Fruit fly (Drosophila melanogaster) ovary, adult (tissue): Measurements from ENCODE around the gene Bgb.

Source experiments
- CG17801 ChIP-seq: fragments of 200-800 bp; optimal IDR thresholded peaks from 2 replicates; lab custom pipeline; 2019; ENCODE audit warnings: missing biosample characterization, mild to moderate bottlenecking, missing genetic modification characterization, moderate library complexity; ENCODE audit not compliant: partially characterized antibody

Bgb gene

DNA sequence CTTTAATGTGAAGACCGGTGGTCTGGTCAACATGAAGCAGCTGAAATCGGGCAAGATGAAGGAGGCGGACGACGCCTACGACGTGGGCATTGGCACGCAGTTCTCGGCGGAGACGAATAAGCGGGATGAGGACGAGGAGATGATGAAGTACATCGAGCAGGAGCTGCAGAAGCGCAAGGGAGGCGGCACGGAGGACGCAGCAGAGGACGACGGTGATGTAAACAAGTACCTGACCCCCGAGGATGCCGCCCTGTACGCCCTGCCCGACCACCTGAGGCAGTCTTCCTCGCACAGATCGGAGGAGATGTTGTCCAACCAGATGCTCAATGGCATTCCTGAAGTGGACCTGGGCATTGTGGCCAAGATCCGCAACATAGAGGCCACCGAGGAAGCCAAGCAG lies 26.0 kb downstream of the Bgb start:
- no peak for TF ChIP-seq CG17801 (GFP tag; lab: Kevin White, UChicago)

DNA sequence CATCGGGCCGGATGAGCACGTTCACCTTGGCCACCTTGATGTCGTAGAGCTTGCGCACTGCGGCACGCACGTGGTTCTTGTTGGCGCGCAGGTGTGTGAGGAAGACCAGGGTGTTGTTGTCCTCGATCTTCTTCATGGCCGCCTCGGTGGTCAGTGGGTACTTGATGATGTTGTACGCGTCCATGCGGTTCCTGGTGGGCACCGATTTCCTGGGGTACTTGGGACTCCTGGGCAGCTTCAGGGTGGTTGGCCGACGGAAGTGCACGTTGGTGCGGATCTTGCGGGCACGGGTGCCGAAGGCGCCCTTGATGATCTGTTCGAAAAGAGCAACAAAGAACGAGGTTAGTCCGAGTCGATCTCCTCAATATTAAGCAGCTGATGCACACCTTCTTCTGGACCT lies 27.9 kb downstream of the Bgb start:
- no peak for TF ChIP-seq CG17801 (GFP tag; lab: Kevin White, UChicago)

DNA sequence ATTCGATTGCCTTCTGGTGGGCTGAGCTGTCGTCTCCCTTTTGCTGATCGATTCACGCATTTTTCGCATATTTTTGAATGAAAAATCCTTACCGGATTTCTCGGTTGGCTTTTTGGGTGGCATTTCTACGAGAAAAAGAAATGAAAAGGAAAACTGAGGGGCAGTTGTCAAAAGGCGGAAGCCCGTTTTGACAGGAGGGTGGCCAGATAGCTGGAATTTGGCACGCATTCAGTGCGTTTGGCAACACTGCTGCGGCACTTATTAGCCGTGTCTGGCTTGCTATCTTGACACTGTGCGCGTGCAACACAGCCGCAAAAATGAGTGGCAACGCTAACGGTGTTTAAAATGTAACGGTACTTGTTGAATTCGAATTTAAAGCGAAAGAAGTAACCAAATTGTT lies 29.0 kb downstream of the Bgb start, which contains the start of gene RpL23A:
RpL23A (minus strand) TSS at position 151 of the 400 bp plus-strand sequence.
- TF ChIP-seq CG17801 (GFP tag; lab: Kevin White, UChicago) = peak; percentile 87

DNA sequence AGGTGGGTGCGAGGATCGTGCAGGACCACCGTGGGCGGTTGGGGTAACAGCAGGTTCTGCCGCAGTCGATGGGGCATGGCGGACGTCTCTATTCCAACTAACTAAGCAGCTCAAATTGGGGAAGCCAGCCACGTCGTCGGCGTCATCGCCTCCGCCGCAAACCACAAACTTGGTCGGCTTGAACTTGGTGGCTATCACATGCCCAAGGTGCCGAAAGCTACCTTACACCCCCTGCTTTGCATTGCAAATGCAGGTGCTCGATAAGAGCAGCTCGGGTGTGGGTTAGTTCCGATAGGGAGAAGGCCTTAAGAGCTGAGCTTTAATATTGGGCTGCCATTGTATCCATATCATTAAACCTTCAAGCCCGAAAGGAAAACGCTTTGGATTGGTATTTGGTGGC lies 30.5 kb downstream of the Bgb start, which contains the start of gene RabX5:
RabX5 (minus strand) TSS at position 101 of the 400 bp plus-strand sequence.
- TF ChIP-seq CG17801 (GFP tag; lab: Kevin White, UChicago) = no peak

DNA sequence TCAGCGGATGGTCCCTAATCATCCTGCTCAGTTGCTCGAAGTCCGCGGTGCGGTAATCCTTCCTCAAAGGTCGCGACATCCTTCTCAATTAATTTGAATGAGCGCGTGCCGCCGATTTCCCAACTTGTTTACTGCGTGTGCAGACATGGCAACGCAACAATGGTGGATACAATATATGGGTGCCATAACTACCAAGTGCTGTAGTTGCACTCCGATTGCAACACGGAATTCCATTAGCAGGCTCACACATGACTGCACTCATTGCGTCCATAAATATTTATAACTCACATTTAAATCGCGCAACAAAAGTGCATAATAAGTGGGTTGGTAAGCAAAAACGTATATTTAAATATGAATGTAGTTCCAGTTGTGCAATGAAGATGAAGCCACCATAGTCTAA lies 33.1 kb downstream of the Bgb start, which contains the start of gene CG13930:
CG13930 (minus strand) TSS at position 101 of the 400 bp plus-strand sequence.
- TF ChIP-seq CG17801 (GFP tag; lab: Kevin White, UChicago) = no peak

DNA sequence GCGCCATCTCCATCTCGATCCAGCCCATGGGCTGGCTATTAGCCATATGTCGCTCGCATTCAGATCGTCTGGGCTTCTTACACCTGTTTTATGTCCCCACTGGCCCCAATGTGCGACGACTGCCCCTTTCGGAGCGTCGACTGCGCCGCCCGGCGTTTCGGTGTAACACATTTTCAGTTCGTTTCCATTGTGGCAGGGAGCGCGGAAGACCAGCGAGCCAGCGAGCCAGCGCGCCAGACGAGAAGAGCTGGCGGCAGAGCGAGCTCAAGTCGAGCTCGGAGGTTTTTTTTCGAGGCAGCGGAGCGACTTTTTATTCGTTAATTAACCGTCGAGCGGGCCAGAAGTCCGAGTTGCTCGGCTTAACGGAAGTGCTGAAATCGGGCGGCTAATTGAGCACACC lies 34.9 kb downstream of the Bgb start, which contains the start of gene CG7991:
CG7991 (plus strand) TSS at position 329 of the 400 bp plus-strand sequence.
- TF ChIP-seq CG17801 (GFP tag; lab: Kevin White, UChicago) = no peak

DNA sequence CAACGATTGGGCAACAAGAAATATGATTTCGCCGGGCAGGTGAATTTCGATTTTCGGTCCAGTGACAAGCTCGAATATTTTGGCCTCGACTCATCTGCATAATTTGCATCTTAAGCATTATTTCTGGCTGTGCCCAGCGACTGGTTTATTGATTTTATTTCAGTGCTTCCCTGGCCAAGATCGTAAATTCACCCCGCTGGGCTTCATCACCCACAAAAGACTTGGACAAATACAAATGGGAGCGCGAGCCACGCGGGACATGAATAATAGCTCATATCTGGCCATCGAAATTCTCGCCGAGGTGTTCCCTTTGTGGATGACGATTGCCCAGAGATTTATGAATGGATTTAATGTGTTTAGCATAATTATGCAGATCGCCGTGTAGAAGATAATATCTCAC lies 35.7 kb downstream of the Bgb start:
- no peak for TF ChIP-seq CG17801 (GFP tag; lab: Kevin White, UChicago)

DNA sequence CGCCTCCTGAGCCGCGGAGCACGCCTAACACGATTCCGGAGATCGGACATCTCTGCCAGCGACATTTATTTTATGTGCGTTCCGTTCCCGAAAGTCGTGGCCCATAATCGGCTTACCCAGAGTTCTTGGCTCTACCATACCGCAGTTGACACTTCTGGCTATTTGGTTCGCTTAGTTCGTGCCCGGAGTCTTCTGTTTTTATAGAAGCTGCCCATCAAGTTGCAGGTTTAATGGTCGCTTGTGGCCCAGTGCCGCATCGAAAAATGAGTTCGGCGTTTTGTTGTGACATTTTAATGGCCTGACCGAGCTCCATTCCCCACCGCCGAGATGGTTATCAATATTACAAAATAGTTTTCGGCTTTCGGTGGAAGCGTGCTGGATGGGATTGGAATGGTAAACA lies 36.7 kb downstream of the Bgb start:
- no peak for TF ChIP-seq CG17801 (GFP tag; lab: Kevin White, UChicago)

DNA sequence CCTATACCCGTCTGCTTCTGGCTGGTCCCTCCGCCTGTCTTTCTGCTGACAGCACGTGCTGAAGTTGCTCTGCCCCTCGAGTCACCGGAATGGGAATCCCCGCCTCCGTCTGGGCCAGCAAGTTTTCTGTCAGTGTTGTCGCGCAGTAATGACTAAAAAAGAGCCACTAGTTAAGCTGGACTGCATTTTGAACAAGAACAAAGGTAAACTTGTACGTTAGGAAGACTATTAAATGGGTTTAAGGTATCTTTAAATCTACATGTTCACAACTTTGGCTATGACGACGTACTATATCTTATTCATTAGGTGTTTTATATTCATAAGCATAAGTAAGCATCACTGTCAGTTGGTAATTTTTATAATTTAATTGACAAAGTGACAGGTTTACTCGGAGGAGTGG lies 39.9 kb downstream of the Bgb start:
- TF ChIP-seq CG17801 (GFP tag; lab: Kevin White, UChicago) = no peak

DNA sequence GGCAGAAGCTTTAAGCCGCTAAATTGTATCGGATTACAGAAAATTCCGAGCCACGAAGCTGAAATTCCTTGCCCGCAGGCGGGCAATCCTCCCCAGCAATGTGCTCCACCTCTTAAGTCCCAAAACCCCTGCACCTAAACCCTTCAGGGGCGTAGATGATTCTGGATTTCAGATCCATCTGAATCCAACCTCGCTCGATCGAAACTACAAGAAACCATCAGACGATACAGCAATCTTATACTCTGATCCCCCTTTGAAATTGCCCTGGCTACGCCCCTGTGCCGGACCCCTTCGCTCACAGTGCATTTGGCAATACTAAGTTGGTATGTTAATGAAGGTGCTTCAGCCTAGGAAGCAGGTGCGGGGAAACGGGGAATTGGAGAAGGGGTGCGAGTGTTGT lies 43.6 kb downstream of the Bgb start:
- TF ChIP-seq CG17801 (GFP tag; lab: Kevin White, UChicago) = no peak

DNA sequence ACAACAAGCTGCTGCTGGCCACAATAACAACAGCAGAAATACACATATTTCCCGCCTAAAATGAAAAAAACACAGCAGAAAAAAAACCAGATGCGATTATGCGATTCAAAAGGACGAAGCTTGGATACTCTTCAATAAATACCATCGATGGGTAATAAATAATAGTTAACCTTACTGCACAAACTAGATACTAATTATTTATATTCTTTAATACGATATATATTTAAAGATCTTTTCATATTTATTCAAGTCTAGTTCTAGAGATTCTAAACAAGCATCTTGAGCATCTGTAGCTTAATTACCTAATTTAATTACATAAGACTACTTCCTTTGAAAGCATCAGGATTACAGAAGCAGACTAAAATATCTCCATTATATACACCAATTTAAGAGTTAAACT lies 48.6 kb downstream of the Bgb start:
- TF ChIP-seq CG17801 (GFP tag; lab: Kevin White, UChicago) = no peak

DNA sequence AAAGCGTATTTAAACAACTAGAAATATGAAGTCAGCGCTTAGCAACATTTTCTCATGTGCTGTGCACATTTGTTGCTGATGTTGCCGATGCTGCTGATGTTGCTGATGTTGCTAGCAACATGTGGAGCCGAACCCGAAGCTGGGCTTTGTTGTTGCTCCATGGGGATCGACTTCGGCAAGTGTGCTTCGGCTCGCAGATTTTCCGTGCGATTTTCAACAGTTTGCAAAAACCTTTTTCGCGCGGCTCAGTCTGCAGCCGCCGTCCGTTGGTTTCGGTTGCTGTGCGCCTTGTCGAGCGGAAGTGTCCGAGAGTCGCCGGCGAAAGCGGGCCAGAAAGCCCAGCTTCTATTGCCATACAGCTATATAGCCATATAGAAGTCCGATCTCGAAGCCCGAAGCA lies 49.1 kb downstream of the Bgb start:
- TF ChIP-seq CG17801 (GFP tag; lab: Kevin White, UChicago) = no peak
